Worm (Caenorhabditis elegans) whole organism, L1 larva: Measurements from ENCODE around the gene C49F8.3.

ENCODE experiments used
- blmp-1 ChIP-seq: fragments of 150-350 bp; optimal IDR thresholded peaks from 2 replicates; lab custom pipeline; 2014; ENCODE audit warnings: missing biosample characterization, missing genetic modification characterization
- ceh-63 ChIP-seq: fragments of 200-800 bp; sonication (Bioruptor generic); optimal IDR thresholded peaks from 2 replicates; lab custom pipeline; 2018; ENCODE audit warnings: mild to moderate bottlenecking, missing genetic modification characterization, missing compliant biosample characterization
- ceh-8 ChIP-seq: fragments of 200-800 bp; sonication (Bioruptor generic); optimal IDR thresholded peaks from 2 replicates; lab custom pipeline; 2018; ENCODE audit warnings: mild to moderate bottlenecking, missing genetic modification characterization, moderate library complexity, missing compliant biosample characterization
- ceh-82 ChIP-seq, 3 experiments: fragments of 150-350 bp in 1 of 3; sonication (generic microtip) in 2 of 3; optimal IDR thresholded peaks; 2 replicates each; lab custom pipeline; 2014 to 2017; ENCODE audit warnings: missing biosample characterization in 3 of 3, missing genetic modification characterization in 3 of 3
- ceh-90 ChIP-seq: sonication (generic microtip); optimal IDR thresholded peaks from 2 replicates; lab custom pipeline; 2016; ENCODE audit warnings: missing genetic modification characterization, missing compliant biosample characterization
- efl-1 ChIP-seq, 4 experiments: fragments of 150-350 bp; optimal IDR thresholded peaks in 3 of 4; peaks in 1 of 4; 1 replicate in 1 of 4; 2 replicates in 3 of 4; lab custom pipeline; 2014; ENCODE audit warnings: missing biosample characterization in 2 of 4, missing genetic modification characterization in 2 of 4, missing genetic modification reagents in 2 of 4
- egl-13 ChIP-seq: sonication (generic microtip); optimal IDR thresholded peaks from 2 replicates; lab custom pipeline; 2016; ENCODE audit warnings: missing genotype, missing genetic modification reagents, missing genetic modification characterization, missing compliant biosample characterization
- elt-2 ChIP-seq: sonication (generic microtip); optimal IDR thresholded peaks from 2 replicates; lab custom pipeline; 2016; ENCODE audit warnings: missing genetic modification characterization, mild to moderate bottlenecking, inconsistent platforms, missing compliant biosample characterization, missing genetic modification reagents
- elt-3 ChIP-seq, 6 experiments: fragments of 150-350 bp in 1 of 6; sonication (generic microtip); optimal IDR thresholded peaks; 2 replicates each; lab custom pipeline; 2017 to 2018; ENCODE audit warnings: missing biosample characterization in 6 of 6, missing genetic modification characterization in 6 of 6, inconsistent platforms in 1 of 6
- ets-5 ChIP-seq: fragments of 200-800 bp; sonication (Bioruptor generic); IDR thresholded peaks from 2 replicates; pipeline ENCODE4 v1.3.6; 2022; ENCODE audit warnings: missing genetic modification characterization, missing compliant biosample characterization
- hpl-2 ChIP-seq: fragments of 150-350 bp; optimal IDR thresholded peaks from 2 replicates; lab custom pipeline; 2014; ENCODE audit warnings: missing biosample characterization, missing genetic modification reagents, missing genetic modification characterization
- irx-1 ChIP-seq: sonication (generic microtip); optimal IDR thresholded peaks from 2 replicates; lab custom pipeline; 2016; ENCODE audit warnings: missing genetic modification characterization, missing compliant biosample characterization
- isw-1 ChIP-seq: fragments of 200-800 bp; sonication (Bioruptor generic); IDR thresholded peaks from 2 replicates; pipeline ENCODE4 v1.3.6; 2022; ENCODE audit warnings: missing genetic modification characterization, missing compliant biosample characterization
- lin-14 ChIP-seq: fragments of 200-800 bp; sonication (Bioruptor generic); optimal IDR thresholded peaks from 2 replicates; lab custom pipeline; 2018; ENCODE audit warnings: mild to moderate bottlenecking, missing genetic modification characterization, moderate library complexity, missing compliant biosample characterization
- lin-15B ChIP-seq: fragments of 150-350 bp; sonication (generic microtip); optimal IDR thresholded peaks from 3 replicates; lab custom pipeline; 2014; ENCODE audit warnings: missing biosample characterization, missing genetic modification characterization
- lin-35 ChIP-seq, 2 experiments: fragments of 150-350 bp; optimal IDR thresholded peaks; 2 replicates each; lab custom pipeline; 2014; ENCODE audit warnings: missing biosample characterization in 2 of 2, missing genetic modification characterization in 2 of 2, missing genetic modification reagents in 2 of 2
- mab-9 ChIP-seq: fragments of 200-800 bp; sonication (Bioruptor generic); IDR thresholded peaks from 2 replicates; pipeline ENCODE4 v1.3.6; 2022; ENCODE audit warnings: missing genetic modification reagents, missing genetic modification characterization, missing compliant biosample characterization
- mep-1 ChIP-seq: fragments of 150-350 bp; optimal IDR thresholded peaks from 2 replicates; lab custom pipeline; 2014; ENCODE audit warnings: missing biosample characterization, missing genetic modification characterization
- nhr-11 ChIP-seq: fragments of 150-350 bp; optimal IDR thresholded peaks from 2 replicates; lab custom pipeline; 2014; ENCODE audit warnings: missing biosample characterization, missing genetic modification characterization
- nhr-12 ChIP-seq: sonication (generic microtip); optimal IDR thresholded peaks from 2 replicates; lab custom pipeline; 2017; ENCODE audit warnings: missing biosample characterization, missing genetic modification characterization
- nhr-19 ChIP-seq: fragments of 200-800 bp; sonication (Bioruptor generic); conservative IDR thresholded peaks from 2 replicates; pipeline ENCODE4 v1.3.6; 2022; ENCODE audit warnings: missing genetic modification characterization, missing compliant biosample characterization
- nhr-20 ChIP-seq: sonication (generic microtip); optimal IDR thresholded peaks from 2 replicates; lab custom pipeline; 2016; ENCODE audit warnings: mild to moderate bottlenecking, missing genetic modification characterization, missing compliant biosample characterization
- nhr-28 ChIP-seq: fragments of 150-350 bp; optimal IDR thresholded peaks from 2 replicates; lab custom pipeline; 2014; ENCODE audit warnings: missing biosample characterization, missing genetic modification characterization
- nhr-71 ChIP-seq: sonication (generic microtip); optimal IDR thresholded peaks from 2 replicates; lab custom pipeline; 2016; ENCODE audit warnings: mild to moderate bottlenecking, missing genetic modification characterization, moderate library complexity, missing compliant biosample characterization
- nhr-77 ChIP-seq: fragments of 150-350 bp; optimal IDR thresholded peaks from 2 replicates; lab custom pipeline; 2014; ENCODE audit warnings: missing biosample characterization, missing genetic modification characterization
- nhr-84 ChIP-seq: sonication (generic microtip); optimal IDR thresholded peaks from 2 replicates; lab custom pipeline; 2017; ENCODE audit warnings: missing biosample characterization, missing genetic modification characterization
- nhr-85 ChIP-seq: sonication (generic microtip); peaks from one replicate; lab custom pipeline; 2016; ENCODE audit warnings: missing genetic modification characterization, inconsistent platforms, missing compliant biosample characterization
- pax-3 ChIP-seq: fragments of 200-800 bp; sonication (Bioruptor generic); optimal IDR thresholded peaks from 2 replicates; lab custom pipeline; 2018; ENCODE audit warnings: mild to moderate bottlenecking, missing genetic modification characterization, moderate library complexity, missing compliant biosample characterization
- pqm-1 ChIP-seq: sonication (generic microtip); optimal IDR thresholded peaks from 3 replicates; lab custom pipeline; 2017; ENCODE audit warnings: missing biosample characterization, missing genetic modification characterization
- rnt-1 ChIP-seq: sonication (generic microtip); optimal IDR thresholded peaks from 2 replicates; lab custom pipeline; 2016; ENCODE audit warnings: mild to moderate bottlenecking, missing genetic modification characterization, moderate library complexity, missing compliant biosample characterization
- snu-23 ChIP-seq: sonication (generic microtip); optimal IDR thresholded peaks from 2 replicates; lab custom pipeline; 2016; ENCODE audit warnings: missing genetic modification characterization, missing compliant biosample characterization
- sox-4 ChIP-seq: sonication (generic microtip); optimal IDR thresholded peaks from 2 replicates; lab custom pipeline; 2016; ENCODE audit warnings: missing genetic modification characterization, missing compliant biosample characterization
- sptf-1 ChIP-seq: fragments of 150-350 bp; optimal IDR thresholded peaks from 2 replicates; lab custom pipeline; 2014; ENCODE audit warnings: missing biosample characterization, missing genetic modification characterization
- tlp-1 ChIP-seq: fragments of 150-350 bp; optimal IDR thresholded peaks from 2 replicates; lab custom pipeline; 2014; ENCODE audit warnings: missing biosample characterization, missing genetic modification characterization
- unc-30 ChIP-seq: sonication (generic microtip); optimal IDR thresholded peaks from 2 replicates; lab custom pipeline; 2017; ENCODE audit warnings: missing biosample characterization, missing genetic modification characterization
- unc-62 ChIP-seq: fragments of 150-350 bp; optimal IDR thresholded peaks from 2 replicates; lab custom pipeline; 2014; ENCODE audit warnings: missing biosample characterization, missing genetic modification reagents, missing genetic modification characterization
- unc-98 ChIP-seq: fragments of 200-800 bp; sonication (Bioruptor generic); IDR thresholded peaks from 2 replicates; pipeline ENCODE4 v1.3.6; 2022; ENCODE audit warnings: missing genetic modification characterization, missing compliant biosample characterization
- vab-15 ChIP-seq: sonication (generic microtip); optimal IDR thresholded peaks from 2 replicates; lab custom pipeline; 2017; ENCODE audit warnings: missing genotype, mild to moderate bottlenecking, missing genetic modification characterization, missing compliant biosample characterization
- ztf-11 ChIP-seq, 2 experiments: sonication (generic microtip); optimal IDR thresholded peaks; 2 replicates each; lab custom pipeline; 2016 to 2017; ENCODE audit warnings: missing genetic modification characterization in 2 of 2, missing biosample characterization in 1 of 2, missing compliant biosample characterization in 1 of 2

Gene C49F8.3

ce11 chrX:13412307-13412706 lies 25.0 kb upstream of the C49F8.3 start:
- TF ChIP-seq efl-1 (optimal IDR thresholded peaks at IDR 0.05; lab: Kevin White, UChicago) (no peak), efl-1 (GFP tag; optimal IDR thresholded peaks at IDR 0.05 in 1 of 2; lab: Kevin White, UChicago) (peak in 1 of 2 experiments; percentile 8), nhr-11 (tag; lab: Kevin White, UChicago) (no peak), elt-2 (tag; lab: Kevin White, UChicago) (peak; percentile 40)

ce11 chrX:13411306-13411705 lies 24.0 kb upstream of the C49F8.3 start:
- TF ChIP-seq tlp-1 (tag; lab: Kevin White, UChicago): no peak
- peak; percentile 71 for TF ChIP-seq nhr-20
- peak; percentile 4 for TF ChIP-seq snu-23 (GFP tag; lab: Kevin White, UChicago)
- TF ChIP-seq pax-3 (tag; lab: Kevin White, UChicago): no peak
- no peak for TF ChIP-seq ceh-90
- TF ChIP-seq hpl-2 (GFP tag; lab: Kevin White, UChicago): no peak
- TF ChIP-seq elt-3 (tag; optimal IDR thresholded peaks at IDR 0.05; lab: Kevin White, UChicago): no peak

ce11 chrX:13409543-13409942 lies 22.2 kb upstream of the C49F8.3 start, which contains the start of the genes cyp-13B1 and C29F7.1:
Gene cyp-13B1, minus strand, starts transcription at chrX:13409643.
Gene C29F7.1, plus strand, starts transcription at chrX:13409936.
- TF ChIP-seq nhr-84 (tag; lab: Kevin White, UChicago) (no peak), nhr-71 (tag; lab: Kevin White, UChicago) (peak; percentile 1), ets-5 (no peak), lin-14 (GFP tag; lab: Kevin White, UChicago) (peak; percentile 35), nhr-85 (tag; lab: Kevin White, UChicago) (peak; percentile 23), elt-2 (tag; lab: Kevin White, UChicago) (peak; percentile 15), ceh-63 (GFP tag; lab: Kevin White, UChicago) (no peak), nhr-20 (peak; percentile 46), unc-98 (GFP tag; lab: Robert Waterston, UW) (no peak), nhr-19 (GFP tag; lab: Robert Waterston, UW) (0 out of 2 replicates have a peak, but pooled peaks have one; percentile 18)
- TF ChIP-seq, all 84 proteins: peak for 6

- no peak for TF ChIP-seq mep-1 (tag; lab: Kevin White, UChicago)
- TF ChIP-seq tlp-1 (tag; lab: Kevin White, UChicago): no peak
- TF ChIP-seq sptf-1 (tag; lab: Kevin White, UChicago): no peak
- TF ChIP-seq nhr-19 (GFP tag; lab: Robert Waterston, UW): no peak
- TF ChIP-seq nhr-28 (tag; lab: Kevin White, UChicago): no peak
- TF ChIP-seq elt-3 (tag; optimal IDR thresholded peaks at IDR 0.05; lab: Kevin White, UChicago): no peak
- TF ChIP-seq ceh-8 (GFP tag; lab: Kevin White, UChicago): no peak
- no peak for TF ChIP-seq nhr-20
- TF ChIP-seq unc-62 (GFP tag; lab: Kevin White, UChicago): no peak
- no peak for TF ChIP-seq unc-30 (tag; lab: Kevin White, UChicago)
Observed at ce11 chrX:13401783-13402182, 14.4 kb upstream of the C49F8.3 start, which contains the start of gene F02C12.1. Gene F02C12.1, plus strand, starts transcription at chrX:13402083.

- TF ChIP-seq efl-1 (optimal IDR thresholded peaks at IDR 0.05; lab: Kevin White, UChicago) (peak in 1 of 2 experiments; percentile 4), efl-1 (GFP tag; optimal IDR thresholded peaks at IDR 0.05 in 1 of 2; lab: Kevin White, UChicago) (peak in 1 of 2 experiments; percentile 15), pqm-1 (tag; lab: Kevin White, UChicago) (no peak), nhr-20 (peak; percentile 35), mep-1 (tag; lab: Kevin White, UChicago) (no peak), blmp-1 (tag; lab: Kevin White, UChicago) (peak; percentile 68), lin-15B (tag; lab: Kevin White, UChicago) (no peak), mab-9 (no peak), lin-14 (GFP tag; lab: Kevin White, UChicago) (peak; percentile 42), nhr-77 (peak; percentile 40), snu-23 (GFP tag; lab: Kevin White, UChicago) (peak; percentile 4), isw-1 (GFP tag; lab: Robert Waterston, UW) (no peak), vab-15 (tag; lab: Kevin White, UChicago) (no peak), lin-35 (GFP tag; optimal IDR thresholded peaks at IDR 0.05; lab: Kevin White, UChicago) (no peak), elt-2 (tag; lab: Kevin White, UChicago) (peak; percentile 4), egl-13 (no peak), ceh-90 (no peak), irx-1 (no peak), ceh-82 (tag; optimal IDR thresholded peaks at IDR 0.05; lab: Kevin White, UChicago) (no peak), nhr-12 (tag; lab: Kevin White, UChicago) (no peak), sox-4 (no peak), rnt-1 (tag; lab: Kevin White, UChicago) (peak; percentile 4), ztf-11 (tag; optimal IDR thresholded peaks at IDR 0.05; lab: Kevin White, UChicago) (no peak)
Observed at ce11 chrX:13401311-13401710, 14.0 kb upstream of the C49F8.3 start.
